Worm (Caenorhabditis elegans) whole organism, L1 larva: ENCODE data around the gene Y75B8A.13.

Experiments
- ama-1 ChIP-seq: fragments of 150-350 bp; optimal IDR thresholded peaks from 2 replicates; lab custom pipeline; 2014
- ces-1 ChIP-seq: fragments of 150-350 bp; optimal IDR thresholded peaks from 2 replicates; lab custom pipeline; 2014; ENCODE audit warnings: missing biosample characterization, missing genetic modification reagents, missing genetic modification characterization
- elt-3 ChIP-seq, 6 experiments: fragments of 150-350 bp in 1 of 6; sonication (generic microtip); optimal IDR thresholded peaks; 2 replicates each; lab custom pipeline; 2017 to 2018; ENCODE audit warnings: missing biosample characterization in 6 of 6, missing genetic modification characterization in 6 of 6, inconsistent platforms in 1 of 6
- mdl-1 ChIP-seq, 2 experiments: fragments of 150-350 bp; optimal IDR thresholded peaks; 2 replicates each; lab custom pipeline; 2014 to 2017; ENCODE audit warnings: missing biosample characterization in 2 of 2, missing genetic modification characterization in 2 of 2, inconsistent platforms in 1 of 2
- mep-1 ChIP-seq: fragments of 150-350 bp; optimal IDR thresholded peaks from 2 replicates; lab custom pipeline; 2014; ENCODE audit warnings: missing biosample characterization, missing genetic modification characterization
- pqm-1 ChIP-seq: sonication (generic microtip); optimal IDR thresholded peaks from 3 replicates; lab custom pipeline; 2017; ENCODE audit warnings: missing biosample characterization, missing genetic modification characterization
- unc-62 ChIP-seq: fragments of 150-350 bp; optimal IDR thresholded peaks from 2 replicates; lab custom pipeline; 2014; ENCODE audit warnings: missing biosample characterization, missing genetic modification reagents, missing genetic modification characterization

ce11 chrIII:12235914-12236313 is 20.4 kb upstream of the Y75B8A.13 start, which contains the start of the genes grl-15 and fbxa-89:
- TF ChIP-seq mep-1 (tag; lab: Kevin White, UChicago) (no peak), mdl-1 (tag; optimal IDR thresholded peaks at IDR 0.05; lab: Kevin White, UChicago) (no peak), ama-1 (lab: Kevin White, UChicago) (no peak), elt-3 (tag; optimal IDR thresholded peaks at IDR 0.05; lab: Kevin White, UChicago) (no peak), unc-62 (GFP tag; lab: Kevin White, UChicago) (no peak), ces-1 (no peak), pqm-1 (no peak)
